Fruit fly (Drosophila melanogaster) whole organism, embryonic: ENCODE measurements around the gene Cyt-c-p.

ENCODE experiments used
- ATbp ChIP-seq: fragments of 200-800 bp; sonication (Bioruptor generic); optimal IDR thresholded peaks from 2 replicates; lab custom pipeline; 2017; ENCODE audit warnings: missing biosample characterization, mild to moderate bottlenecking, missing genetic modification characterization, missing genetic modification reagents
- Ada2b ChIP-seq: fragments of 200-800 bp; sonication (Bioruptor generic); IDR thresholded peaks from 2 replicates; pipeline ENCODE4 v1.3.6; 2022; ENCODE audit warnings: missing biosample characterization, missing genetic modification characterization
- Aef1 ChIP-seq: fragments of 200-800 bp; sonication (Bioruptor generic); IDR thresholded peaks from 3 replicates; pipeline ENCODE4 v1.3.6; 2022; ENCODE audit warnings: missing biosample characterization, missing genetic modification characterization
- CG10366 ChIP-seq: fragments of 200-800 bp; sonication (Bioruptor generic); IDR thresholded peaks from 2 replicates; pipeline ENCODE4 v1.3.6; 2022; ENCODE audit warnings: missing biosample characterization, missing genetic modification characterization
- CG10654 ChIP-seq: fragments of 200-800 bp; sonication (Bioruptor generic); optimal IDR thresholded peaks from 2 replicates; lab custom pipeline; 2016; ENCODE audit warnings: missing biosample characterization, missing genetic modification characterization
- CG11093 ChIP-seq: fragments of 200-800 bp; sonication (Bioruptor generic); IDR thresholded peaks from 3 replicates; pipeline ENCODE4 v1.3.6; 2022; ENCODE audit warnings: missing biosample characterization, missing genetic modification characterization
- CG11398 ChIP-seq: fragments of 200-800 bp; sonication (Bioruptor generic); optimal IDR thresholded peaks from 2 replicates; lab custom pipeline; 2016; ENCODE audit warnings: missing biosample characterization, missing genetic modification characterization
- CG11504 ChIP-seq: fragments of 200-800 bp; sonication (Bioruptor generic); optimal IDR thresholded peaks from 3 replicates; lab custom pipeline; 2019; ENCODE audit warnings: missing biosample characterization, mild to moderate bottlenecking, missing genetic modification characterization, moderate library complexity
- CG13123 ChIP-seq: fragments of 200-800 bp; sonication (Bioruptor generic); optimal IDR thresholded peaks from 2 replicates; lab custom pipeline; 2016; ENCODE audit warnings: missing biosample characterization, missing genetic modification characterization
- CG18476 ChIP-seq: fragments of 200-800 bp; sonication (Bioruptor generic); optimal IDR thresholded peaks from 2 replicates; lab custom pipeline; 2016; ENCODE audit warnings: missing biosample characterization, mild to moderate bottlenecking, missing genetic modification characterization
- CG3163 ChIP-seq: fragments of 200-800 bp; sonication (Bioruptor generic); optimal IDR thresholded peaks from 3 replicates; lab custom pipeline; 2016; ENCODE audit warnings: missing biosample characterization, missing genetic modification characterization
- CG34224 ChIP-seq: fragments of 200-800 bp; sonication (Bioruptor generic); IDR thresholded peaks from 3 replicates; pipeline ENCODE4 v1.3.6; 2022; ENCODE audit warnings: missing biosample characterization, missing genetic modification characterization; ENCODE audit not compliant: partially characterized antibody
- CG4707 ChIP-seq: fragments of 200-800 bp; sonication (Bioruptor generic); optimal IDR thresholded peaks from 2 replicates; lab custom pipeline; 2018; ENCODE audit warnings: missing biosample characterization, mild to moderate bottlenecking, missing genetic modification characterization, moderate library complexity
- CG6683 ChIP-seq: fragments of 200-800 bp; sonication (Bioruptor generic); optimal IDR thresholded peaks from 2 replicates; lab custom pipeline; 2017; ENCODE audit warnings: missing biosample characterization, mild to moderate bottlenecking, missing genetic modification characterization, missing genetic modification reagents
- CG8388 ChIP-seq: fragments of 200-800 bp; sonication (Bioruptor generic); optimal IDR thresholded peaks from 2 replicates; lab custom pipeline; 2019; ENCODE audit warnings: missing biosample characterization, mild to moderate bottlenecking, missing genetic modification characterization, moderate library complexity
- CG9932 ChIP-seq: fragments of 200-800 bp; sonication (Bioruptor generic); IDR thresholded peaks from 2 replicates; pipeline ENCODE4 v1.3.6; 2022; ENCODE audit warnings: missing biosample characterization, missing genetic modification characterization
- CrebB ChIP-seq: fragments of 200-800 bp; sonication (Bioruptor generic); optimal IDR thresholded peaks from 3 replicates; lab custom pipeline; 2018; ENCODE audit warnings: missing biosample characterization, mild to moderate bottlenecking, missing genetic modification characterization
- Kr ChIP-seq: fragments of 200-800 bp; sonication (Bioruptor generic); optimal IDR thresholded peaks from 2 replicates; lab custom pipeline; 2017; ENCODE audit warnings: missing biosample characterization, mild to moderate bottlenecking, missing genetic modification characterization
- Mad ChIP-seq: fragments of 200-800 bp; sonication (Bioruptor generic); optimal IDR thresholded peaks from 2 replicates; lab custom pipeline; 2016; ENCODE audit warnings: missing biosample characterization, missing genetic modification characterization
- Max ChIP-seq: fragments of 200-800 bp; sonication (Bioruptor generic); optimal IDR thresholded peaks from 2 replicates; lab custom pipeline; 2016; ENCODE audit warnings: missing biosample characterization, mild to moderate bottlenecking, missing genetic modification characterization
- Med ChIP-seq: fragments of 200-800 bp; sonication (Bioruptor generic); peaks from one replicate; lab custom pipeline; 2016; ENCODE audit warnings: missing biosample characterization, missing genetic modification characterization, mild to moderate bottlenecking, inconsistent platforms, moderate library complexity
- PHDP ChIP-seq: fragments of 200-800 bp; sonication (Bioruptor generic); optimal IDR thresholded peaks from 3 replicates; lab custom pipeline; 2018; ENCODE audit warnings: missing biosample characterization, mild to moderate bottlenecking, missing genetic modification characterization, moderate library complexity
- TFAM ChIP-seq: fragments of 200-800 bp; sonication (Bioruptor generic); optimal IDR thresholded peaks from 2 replicates; lab custom pipeline; 2017; ENCODE audit warnings: missing biosample characterization, missing genetic modification characterization, inconsistent platforms
- YL-1 ChIP-seq: fragments of 200-800 bp; sonication (Bioruptor generic); optimal IDR thresholded peaks from 3 replicates; lab custom pipeline; 2017; ENCODE audit warnings: missing biosample characterization, mild to moderate bottlenecking, missing genetic modification characterization
- btn ChIP-seq: fragments of 200-800 bp; sonication (Bioruptor generic); optimal IDR thresholded peaks from 2 replicates; lab custom pipeline; 2016; ENCODE audit warnings: missing biosample characterization, missing genetic modification characterization
- chn ChIP-seq: fragments of 200-800 bp; sonication (Bioruptor generic); optimal IDR thresholded peaks from 2 replicates; lab custom pipeline; 2016; ENCODE audit warnings: missing biosample characterization, missing genetic modification characterization
- da ChIP-seq: fragments of 200-800 bp; sonication (Bioruptor generic); optimal IDR thresholded peaks from 2 replicates; lab custom pipeline; 2016; ENCODE audit warnings: missing biosample characterization, missing genetic modification characterization
- disco-r ChIP-seq: fragments of 200-800 bp; sonication (Bioruptor generic); optimal IDR thresholded peaks from 2 replicates; lab custom pipeline; 2016; ENCODE audit warnings: missing biosample characterization, missing genetic modification characterization
- dysf ChIP-seq: fragments of 200-800 bp; sonication (Bioruptor generic); IDR thresholded peaks from 3 replicates; pipeline ENCODE4 v1.3.6; 2022; ENCODE audit warnings: missing biosample characterization, missing genetic modification characterization
- fd102C ChIP-seq: fragments of 200-800 bp; sonication (Bioruptor generic); optimal IDR thresholded peaks from 2 replicates; lab custom pipeline; 2018; ENCODE audit warnings: missing biosample characterization, mild to moderate bottlenecking, missing genetic modification characterization, moderate library complexity
- fu2 ChIP-seq: fragments of 200-800 bp; sonication (Bioruptor generic); optimal IDR thresholded peaks from 2 replicates; lab custom pipeline; 2016; ENCODE audit warnings: missing biosample characterization, missing genetic modification characterization
- hkb ChIP-seq, 2 experiments: fragments of 200-800 bp in 1 of 2; fragments of >200 bp in 1 of 2; sonication (Bioruptor generic) in 1 of 2; IDR thresholded peaks in 1 of 2; optimal IDR thresholded peaks in 1 of 2; 2 replicates each; pipeline versions ENCODE4 v1.3.6 to Lab custom; 2017 to 2022; ENCODE audit warnings: missing biosample characterization in 1 of 2, missing genetic modification characterization in 1 of 2
- insv ChIP-seq, 2 experiments: fragments of 200-800 bp; sonication (Bioruptor generic); optimal IDR thresholded peaks; 3 replicates each; lab custom pipeline; 2016 to 2018; ENCODE audit warnings: missing biosample characterization in 2 of 2, missing genetic modification characterization in 2 of 2
- jumu ChIP-seq: fragments of 200-800 bp; sonication (Bioruptor generic); optimal IDR thresholded peaks from 3 replicates; lab custom pipeline; 2016; ENCODE audit warnings: missing biosample characterization, missing genetic modification characterization
- lov ChIP-seq, 2 experiments: fragments of 200-800 bp in 1 of 2; fragments of >200 bp in 1 of 2; sonication (Bioruptor generic) in 1 of 2; IDR thresholded peaks in 1 of 2; optimal IDR thresholded peaks in 1 of 2; 2 replicates in 1 of 2; 3 replicates in 1 of 2; pipeline versions ENCODE4 v1.3.6 to Lab custom; 2017 to 2022; ENCODE audit warnings: missing biosample characterization in 1 of 2, missing genetic modification characterization in 1 of 2
- mam ChIP-seq: fragments of 200-800 bp; sonication (Bioruptor generic); optimal IDR thresholded peaks from 3 replicates; lab custom pipeline; 2016; ENCODE audit warnings: missing biosample characterization, missing genetic modification characterization
- mld ChIP-seq: fragments of 200-800 bp; sonication (Bioruptor generic); IDR thresholded peaks from 3 replicates; pipeline ENCODE4 v1.3.6; 2022; ENCODE audit warnings: missing biosample characterization, missing genetic modification characterization; ENCODE audit not compliant: partially characterized antibody
- p53 ChIP-seq: fragments of 200-800 bp; sonication (Bioruptor generic); optimal IDR thresholded peaks from 2 replicates; lab custom pipeline; 2016; ENCODE audit warnings: missing biosample characterization, missing genetic modification characterization
- pb ChIP-seq: fragments of 200-800 bp; sonication (Bioruptor generic); optimal IDR thresholded peaks from 3 replicates; lab custom pipeline; 2016; ENCODE audit warnings: missing biosample characterization, missing genetic modification characterization
- sc ChIP-seq, 3 experiments: fragments of >200 bp in 2 of 3; fragments of 200-800 bp in 1 of 3; sonication (Bioruptor generic) in 1 of 3; optimal IDR thresholded peaks; 2 replicates in 2 of 3; 3 replicates in 1 of 3; lab custom pipeline; 2017; ENCODE audit warnings: mild to moderate bottlenecking in 1 of 3, missing biosample characterization in 1 of 3, missing genetic modification characterization in 1 of 3, missing genetic modification reagents in 1 of 3
- sd ChIP-seq: fragments of 200-800 bp; sonication (Bioruptor generic); optimal IDR thresholded peaks from 3 replicates; lab custom pipeline; 2018; ENCODE audit warnings: missing biosample characterization, mild to moderate bottlenecking, missing genetic modification characterization, moderate library complexity
- sima ChIP-seq: fragments of 200-800 bp; sonication (Bioruptor generic); optimal IDR thresholded peaks from 2 replicates; lab custom pipeline; 2016; ENCODE audit warnings: missing biosample characterization, missing genetic modification characterization
- sisA ChIP-seq: fragments of 200-800 bp; sonication (Bioruptor generic); IDR thresholded peaks from 2 replicates; pipeline ENCODE4 v1.3.6; 2022; ENCODE audit warnings: missing biosample characterization, missing genetic modification characterization
- sug ChIP-seq: fragments of 200-800 bp; optimal IDR thresholded peaks from 2 replicates; lab custom pipeline; 2019; ENCODE audit warnings: missing biosample characterization, mild to moderate bottlenecking, missing genetic modification characterization, moderate library complexity
- trem ChIP-seq: fragments of 200-800 bp; optimal IDR thresholded peaks from 3 replicates; lab custom pipeline; 2019; ENCODE audit warnings: missing biosample characterization, mild to moderate bottlenecking, missing genetic modification characterization, moderate library complexity
- wor ChIP-seq: fragments of 200-800 bp; sonication (Bioruptor generic); IDR thresholded peaks from 2 replicates; pipeline ENCODE4 v1.3.6; 2022; ENCODE audit warnings: missing biosample characterization, missing genetic modification characterization
- zen2 ChIP-seq: fragments of 200-800 bp; sonication (Bioruptor generic); IDR thresholded peaks from 3 replicates; pipeline ENCODE4 v1.3.6; 2022; ENCODE audit warnings: missing biosample characterization, missing genetic modification characterization; ENCODE audit not compliant: partially characterized antibody

Cyt-c-p gene

dm6 chr2L:16722596-16722995 is 2.9 kb downstream of the Cyt-c-p start (continued):
- no peak for TF ChIP-seq CG3163 (GFP tag; lab: Kevin White, UChicago)
- no peak for TF ChIP-seq CG8388 (GFP tag; lab: Kevin White, UChicago)
- TF ChIP-seq disco-r (GFP tag; lab: Kevin White, UChicago) = no peak
- TF ChIP-seq Ada2b (GFP tag; lab: Robert Waterston, UW) = no peak
- no peak for TF ChIP-seq sd (tag; lab: Kevin White, UChicago)
- TF ChIP-seq CG34224 (GFP tag; lab: Robert Waterston, UW) = peak; percentile 21; the same call in 1 of the 3 replicates
- no peak for TF ChIP-seq CG13123 (GFP tag; lab: Kevin White, UChicago)

dm6 chr2L:16727578-16728023 is 7.9 kb downstream of the Cyt-c-p start, which contains the start of gene VhaSFD:
VhaSFD (minus strand) TSS chr2L:16727826.
- TF ChIP-seq CG9932 (GFP tag; lab: Robert Waterston, UW) (peak; percentile 53), CG4707 (GFP tag; lab: Kevin White, UChicago) (no peak), CG11504 (tag; lab: Kevin White, UChicago) (no peak), fd102C (GFP tag; lab: Kevin White, UChicago) (no peak), trem (tag; lab: Kevin White, UChicago) (peak; percentile 99), CG6683 (GFP tag; lab: Kevin White, UChicago) (peak; percentile 7), Med (GFP tag; lab: Kevin White, UChicago) (peak; percentile 76), jumu (GFP tag; lab: Kevin White, UChicago) (no peak), YL-1 (GFP tag; lab: Kevin White, UChicago) (peak; percentile 71), mld (GFP tag; lab: Robert Waterston, UW) (no peak; the same call in 2 of the 3 replicates), CG11093 (GFP tag; lab: Robert Waterston, UW) (no peak), mam (GFP tag; lab: Kevin White, UChicago) (no peak), da (GFP tag; lab: Kevin White, UChicago) (no peak), CG8388 (GFP tag; lab: Kevin White, UChicago) (no peak), CG10366 (GFP tag; lab: Robert Waterston, UW) (no peak), CrebB (tag; lab: Kevin White, UChicago) (peak; percentile 31), Kr (no peak), CG11398 (no peak), PHDP (tag; lab: Kevin White, UChicago) (peak; percentile 0), CG18476 (GFP tag; lab: Kevin White, UChicago) (no peak), p53 (GFP tag; lab: Kevin White, UChicago) (no peak), pb (GFP tag; lab: Kevin White, UChicago) (no peak), TFAM (GFP tag; lab: Kevin White, UChicago) (no peak), insv (GFP tag; optimal IDR thresholded peaks at IDR 0.05; lab: Kevin White, UChicago) (no peak), CG10654 (GFP tag; lab: Kevin White, UChicago) (no peak), Max (GFP tag; lab: Kevin White, UChicago) (no peak), Mad (GFP tag; lab: Kevin White, UChicago) (no peak), sc (optimal IDR thresholded peaks at IDR 0.05; lab: Kevin White, UChicago) (no peak), sc (GFP tag; optimal IDR thresholded peaks at IDR 0.05; lab: Kevin White, UChicago) (no peak), ATbp (GFP tag; lab: Kevin White, UChicago) (no peak), fu2 (GFP tag; lab: Kevin White, UChicago) (peak; percentile 34), hkb (optimal IDR thresholded peaks at IDR 0.05; lab: Kevin White, UChicago) (no peak), hkb (GFP tag; IDR thresholded peaks at IDR 0.05; lab: Robert Waterston, UW) (0 out of 2 replicates have a peak, but pooled peaks have one; percentile 33), zen2 (GFP tag; lab: Robert Waterston, UW) (no peak; the same call in 2 of the 3 replicates), Aef1 (no peak), dysf (GFP tag; lab: Robert Waterston, UW) (no peak; the same call in 2 of the 3 replicates), wor (no peak), chn (no peak), lov (optimal IDR thresholded peaks at IDR 0.05; lab: Kevin White, UChicago) (no peak), lov (GFP tag; IDR thresholded peaks at IDR 0.05; lab: Robert Waterston, UW) (no peak), sug (tag; lab: Kevin White, UChicago) (peak; percentile 62), sima (GFP tag; lab: Kevin White, UChicago) (no peak), btn (GFP tag; lab: Kevin White, UChicago) (no peak), sisA (GFP tag; lab: Robert Waterston, UW) (no peak)
